Fruit fly (Drosophila melanogaster) whole organism, embryonic: ENCODE results near the gene jus.

Experiments
- Asciz ChIP-seq: fragments of 200-800 bp; sonication (Bioruptor generic); optimal IDR thresholded peaks from 2 replicates; lab custom pipeline; 2017; ENCODE audit warnings: missing biosample characterization, mild to moderate bottlenecking, missing genetic modification characterization, missing genetic modification reagents
- Blimp-1 ChIP-seq: fragments of 200-800 bp; sonication (Bioruptor generic); optimal IDR thresholded peaks from 3 replicates; lab custom pipeline; 2018; ENCODE audit warnings: missing biosample characterization, missing genetic modification characterization, mild to moderate bottlenecking, moderate library complexity, missing genetic modification reagents
- BtbVII ChIP-seq: fragments of 200-800 bp; sonication (Bioruptor generic); optimal IDR thresholded peaks from 3 replicates; lab custom pipeline; 2017; ENCODE audit warnings: missing biosample characterization, mild to moderate bottlenecking, missing genetic modification characterization
- Bteb2 ChIP-seq: fragments of 200-800 bp; sonication (Bioruptor generic); optimal IDR thresholded peaks from 2 replicates; lab custom pipeline; 2016; ENCODE audit warnings: missing biosample characterization, missing genetic modification characterization
- CG10431 ChIP-seq: fragments of 200-800 bp; sonication (Bioruptor generic); optimal IDR thresholded peaks from 3 replicates; lab custom pipeline; 2018; ENCODE audit warnings: missing biosample characterization, mild to moderate bottlenecking, missing genetic modification characterization
- CG11504 ChIP-seq: fragments of 200-800 bp; sonication (Bioruptor generic); optimal IDR thresholded peaks from 3 replicates; lab custom pipeline; 2019; ENCODE audit warnings: missing biosample characterization, mild to moderate bottlenecking, missing genetic modification characterization, moderate library complexity
- CG12219 ChIP-seq: fragments of 200-800 bp; sonication (Bioruptor generic); optimal IDR thresholded peaks from 3 replicates; lab custom pipeline; 2018; ENCODE audit warnings: missing biosample characterization, mild to moderate bottlenecking, missing genetic modification characterization
- CG13287 ChIP-seq: fragments of 200-800 bp; sonication (Bioruptor generic); IDR thresholded peaks from 2 replicates; pipeline ENCODE4 v1.3.6; 2022; ENCODE audit warnings: missing biosample characterization, missing genetic modification characterization; ENCODE audit not compliant: partially characterized antibody
- CG13775 ChIP-seq: fragments of 200-800 bp; sonication (Bioruptor generic); optimal IDR thresholded peaks from 3 replicates; lab custom pipeline; 2017; ENCODE audit warnings: missing biosample characterization, mild to moderate bottlenecking, missing genetic modification characterization
- CG15269 ChIP-seq: fragments of 200-800 bp; sonication (Bioruptor generic); optimal IDR thresholded peaks from 2 replicates; lab custom pipeline; 2018; ENCODE audit warnings: missing biosample characterization, mild to moderate bottlenecking, missing genetic modification characterization, moderate library complexity
- CG15601 ChIP-seq: fragments of 200-800 bp; sonication (Bioruptor generic); optimal IDR thresholded peaks from 3 replicates; lab custom pipeline; 2019; ENCODE audit warnings: missing biosample characterization, mild to moderate bottlenecking, missing genetic modification characterization, moderate library complexity
- CG1792 ChIP-seq: fragments of 200-800 bp; sonication (Bioruptor generic); optimal IDR thresholded peaks from 2 replicates; lab custom pipeline; 2016; ENCODE audit warnings: missing biosample characterization, missing genetic modification characterization
- CG18764 ChIP-seq: fragments of 200-800 bp; sonication (Bioruptor generic); optimal IDR thresholded peaks from 3 replicates; lab custom pipeline; 2016; ENCODE audit warnings: missing biosample characterization, missing genetic modification characterization
- CG30403 ChIP-seq: fragments of 200-800 bp; sonication (Bioruptor generic); optimal IDR thresholded peaks from 3 replicates; lab custom pipeline; 2016; ENCODE audit warnings: missing biosample characterization, missing genetic modification characterization
- CG3065 ChIP-seq: fragments of 200-800 bp; sonication (Bioruptor generic); optimal IDR thresholded peaks from 2 replicates; lab custom pipeline; 2016; ENCODE audit warnings: missing biosample characterization, missing genetic modification characterization
- CG3995 ChIP-seq: fragments of 200-800 bp; sonication (Bioruptor generic); optimal IDR thresholded peaks from 3 replicates; lab custom pipeline; 2016; ENCODE audit warnings: missing biosample characterization, missing genetic modification characterization
- CG42726 ChIP-seq: fragments of 200-800 bp; sonication (Bioruptor generic); IDR thresholded peaks from 2 replicates; pipeline ENCODE4 v1.3.6; 2022; ENCODE audit warnings: missing biosample characterization, missing genetic modification characterization; ENCODE audit not compliant: partially characterized antibody
- CG4360 ChIP-seq: fragments of 200-800 bp; sonication (Bioruptor generic); IDR thresholded peaks from 2 replicates; pipeline ENCODE4 v1.3.6; 2022; ENCODE audit warnings: missing biosample characterization, missing genetic modification characterization
- CG5180 ChIP-seq: fragments of 200-800 bp; sonication (Bioruptor generic); optimal IDR thresholded peaks from 3 replicates; lab custom pipeline; 2017; ENCODE audit warnings: missing biosample characterization, missing genetic modification characterization, mild to moderate bottlenecking, moderate library complexity, missing genetic modification reagents
- CG6654 ChIP-seq: fragments of 200-800 bp; sonication (Bioruptor generic); optimal IDR thresholded peaks from 2 replicates; lab custom pipeline; 2017; ENCODE audit warnings: missing biosample characterization, mild to moderate bottlenecking, missing genetic modification characterization
- CG6689 ChIP-seq: fragments of 200-800 bp; sonication (Bioruptor generic); IDR thresholded peaks from 2 replicates; pipeline ENCODE4 v1.3.6; 2022; ENCODE audit warnings: missing biosample characterization, missing genetic modification characterization
- CG6765 ChIP-seq: fragments of 200-800 bp; sonication (Bioruptor generic); optimal IDR thresholded peaks from 3 replicates; lab custom pipeline; 2017; ENCODE audit warnings: missing biosample characterization, mild to moderate bottlenecking, missing genetic modification characterization
- CG7271 ChIP-seq: fragments of 200-800 bp; sonication (Bioruptor generic); optimal IDR thresholded peaks from 2 replicates; lab custom pipeline; 2018; ENCODE audit warnings: missing biosample characterization, mild to moderate bottlenecking, missing genetic modification characterization, moderate library complexity
- Camta ChIP-seq: fragments of 200-800 bp; sonication (Bioruptor generic); optimal IDR thresholded peaks from 2 replicates; lab custom pipeline; 2016; ENCODE audit warnings: missing biosample characterization, missing genetic modification characterization
- Dp ChIP-seq: fragments of 200-800 bp; sonication (Bioruptor generic); optimal IDR thresholded peaks from 2 replicates; lab custom pipeline; 2018; ENCODE audit warnings: missing biosample characterization, mild to moderate bottlenecking, missing genetic modification characterization, moderate library complexity
- Fer3 ChIP-seq: fragments of 200-800 bp; sonication (Bioruptor generic); optimal IDR thresholded peaks from 2 replicates; lab custom pipeline; 2018; ENCODE audit warnings: missing biosample characterization, mild to moderate bottlenecking, missing genetic modification characterization, moderate library complexity
- GATAe ChIP-seq: fragments of 200-800 bp; sonication (Bioruptor generic); conservative IDR thresholded peaks from 2 replicates; pipeline ENCODE4 v1.3.6; 2022; ENCODE audit warnings: missing biosample characterization, missing genetic modification characterization
- HLH3B ChIP-seq: fragments of 200-800 bp; sonication (Bioruptor generic); IDR thresholded peaks from 2 replicates; pipeline ENCODE4 v1.3.6; 2022; ENCODE audit warnings: missing biosample characterization, missing genetic modification characterization
- Hr78 ChIP-seq, 2 experiments: fragments of 200-800 bp in 1 of 2; fragments of >200 bp in 1 of 2; sonication (Bioruptor generic) in 1 of 2; optimal IDR thresholded peaks; 2 replicates each; lab custom pipeline; 2017 to 2019; ENCODE audit warnings: missing biosample characterization in 2 of 2, missing genetic modification characterization in 2 of 2, mild to moderate bottlenecking in 1 of 2, moderate library complexity in 1 of 2
- Kr ChIP-seq: fragments of 200-800 bp; sonication (Bioruptor generic); optimal IDR thresholded peaks from 2 replicates; lab custom pipeline; 2017; ENCODE audit warnings: missing biosample characterization, mild to moderate bottlenecking, missing genetic modification characterization
- Rx ChIP-seq: fragments of 200-800 bp; sonication (Bioruptor generic); IDR thresholded peaks from 2 replicates; pipeline ENCODE4 v1.3.6; 2022; ENCODE audit warnings: missing biosample characterization, missing genetic modification characterization
- Sox100B ChIP-seq: fragments of 200-800 bp; sonication (Bioruptor generic); optimal IDR thresholded peaks from 3 replicates; lab custom pipeline; 2018; ENCODE audit warnings: missing biosample characterization, mild to moderate bottlenecking, missing genetic modification characterization
- Ssrp ChIP-seq: fragments of 200-800 bp; sonication (Bioruptor generic); optimal IDR thresholded peaks from 2 replicates; lab custom pipeline; 2018; ENCODE audit warnings: missing biosample characterization, mild to moderate bottlenecking, missing genetic modification characterization, moderate library complexity
- Xrp1 ChIP-seq: fragments of 200-800 bp; sonication (Bioruptor generic); IDR thresholded peaks from 2 replicates; pipeline ENCODE4 v1.3.6; 2022; ENCODE audit warnings: missing biosample characterization, missing genetic modification characterization
- bigmax ChIP-seq: fragments of 200-800 bp; sonication (Bioruptor generic); optimal IDR thresholded peaks from 2 replicates; lab custom pipeline; 2018; ENCODE audit warnings: missing biosample characterization, mild to moderate bottlenecking, missing genetic modification characterization
- cad ChIP-seq: fragments of >200 bp; optimal IDR thresholded peaks from 2 replicates; lab custom pipeline; 2017; ENCODE audit warnings: missing biosample characterization, missing genetic modification characterization
- crol ChIP-seq: fragments of 200-800 bp; sonication (Bioruptor generic); IDR thresholded peaks from 2 replicates; pipeline ENCODE4 v1.3.6; 2022; ENCODE audit warnings: missing biosample characterization, missing genetic modification characterization
- crp ChIP-seq, 2 experiments: fragments of 200-800 bp; sonication (Bioruptor generic); optimal IDR thresholded peaks; 2 replicates in 1 of 2; 3 replicates in 1 of 2; lab custom pipeline; 2017; ENCODE audit warnings: missing biosample characterization in 2 of 2, missing genetic modification characterization in 2 of 2, mild to moderate bottlenecking in 1 of 2, moderate library complexity in 1 of 2
- dan ChIP-seq: fragments of 200-800 bp; sonication (Bioruptor generic); IDR thresholded peaks from 2 replicates; pipeline ENCODE4 v1.3.6; 2022; ENCODE audit warnings: missing biosample characterization, missing genetic modification characterization
- danr ChIP-seq: fragments of 200-800 bp; sonication (Bioruptor generic); IDR thresholded peaks from 2 replicates; pipeline ENCODE4 v1.3.6; 2022; ENCODE audit warnings: missing biosample characterization, missing genetic modification characterization
- fru ChIP-seq: fragments of >200 bp; optimal IDR thresholded peaks from 2 replicates; lab custom pipeline; 2017
- gro ChIP-seq: fragments of 200-800 bp; sonication (Bioruptor generic); optimal IDR thresholded peaks from 2 replicates; lab custom pipeline; 2016; ENCODE audit warnings: missing biosample characterization, missing genetic modification characterization
- h ChIP-seq: fragments of >200 bp; optimal IDR thresholded peaks from 2 replicates; lab custom pipeline; 2017
- ken ChIP-seq: fragments of 200-800 bp; sonication (Bioruptor generic); IDR thresholded peaks from 3 replicates; pipeline ENCODE4 v1.3.6; 2022; ENCODE audit warnings: missing biosample characterization, missing genetic modification characterization
- nerfin-2 ChIP-seq: fragments of 200-800 bp; sonication (Bioruptor generic); IDR thresholded peaks from 2 replicates; pipeline ENCODE4 v1.3.6; 2022; ENCODE audit warnings: missing biosample characterization, missing genetic modification characterization; ENCODE audit not compliant: partially characterized antibody
- pb ChIP-seq: fragments of 200-800 bp; sonication (Bioruptor generic); optimal IDR thresholded peaks from 3 replicates; lab custom pipeline; 2016; ENCODE audit warnings: missing biosample characterization, missing genetic modification characterization
- slou ChIP-seq: fragments of 200-800 bp; sonication (Bioruptor generic); optimal IDR thresholded peaks from 3 replicates; lab custom pipeline; 2016; ENCODE audit warnings: missing biosample characterization, missing genetic modification characterization
- sqz ChIP-seq: fragments of 200-800 bp; sonication (Bioruptor generic); optimal IDR thresholded peaks from 3 replicates; lab custom pipeline; 2018; ENCODE audit warnings: missing biosample characterization, mild to moderate bottlenecking, missing genetic modification characterization
- stc ChIP-seq: fragments of 200-800 bp; sonication (Bioruptor generic); IDR thresholded peaks from 2 replicates; pipeline ENCODE4 v1.3.6; 2022; ENCODE audit warnings: missing biosample characterization, missing genetic modification characterization
- tgo ChIP-seq: fragments of 200-800 bp; sonication (Bioruptor generic); IDR thresholded peaks from 3 replicates; pipeline ENCODE4 v1.3.6; 2022; ENCODE audit warnings: missing biosample characterization, missing genetic modification characterization
- tio ChIP-seq: fragments of 200-800 bp; sonication (Bioruptor generic); optimal IDR thresholded peaks from 2 replicates; lab custom pipeline; 2017; ENCODE audit warnings: missing biosample characterization, missing genetic modification characterization, inconsistent platforms
- tx ChIP-seq: fragments of 200-800 bp; sonication (Bioruptor generic); optimal IDR thresholded peaks from 2 replicates; lab custom pipeline; 2016; ENCODE audit warnings: missing biosample characterization, missing genetic modification characterization

The jus gene

dm6 chr3R:29124128-29124527, 70.7 kb downstream of the jus start (continued):
- TF ChIP-seq pb: peak; percentile 64
- TF ChIP-seq Xrp1 (GFP tag; lab: Robert Waterston, UW): peak; percentile 85
- no peak for TF ChIP-seq CG6654
- no peak for TF ChIP-seq CG42726 (GFP tag; lab: Robert Waterston, UW)
- TF ChIP-seq sqz (GFP tag; lab: Kevin White, UChicago): no peak
- peak; percentile 24 for TF ChIP-seq slou (GFP tag; lab: Kevin White, UChicago)
- peak; percentile 38 for TF ChIP-seq Camta
- TF ChIP-seq h (lab: Kevin White, UChicago): no peak
- TF ChIP-seq Fer3 (tag; lab: Kevin White, UChicago): peak; percentile 69
- peak; percentile 54; the same call in 1 of the 2 replicates for TF ChIP-seq GATAe (GFP tag; lab: Robert Waterston, UW)
- TF ChIP-seq CG11504 (tag; lab: Kevin White, UChicago): no peak
- no peak for TF ChIP-seq CG1792 (GFP tag; lab: Kevin White, UChicago)
- TF ChIP-seq tx: peak; percentile 10
- TF ChIP-seq Hr78 (GFP tag; optimal IDR thresholded peaks at IDR 0.05; lab: Kevin White, UChicago): no peak
- no peak for TF ChIP-seq Asciz (GFP tag; lab: Kevin White, UChicago)
- peak; percentile 35 for TF ChIP-seq gro (GFP tag; lab: Kevin White, UChicago)
- peak; percentile 30 for TF ChIP-seq BtbVII (GFP tag; lab: Kevin White, UChicago)
- TF ChIP-seq fru (lab: Kevin White, UChicago): no peak
- TF ChIP-seq danr (GFP tag; lab: Robert Waterston, UW): no peak; the same call in 1 of the 2 replicates
- no peak for TF ChIP-seq CG6765
- TF ChIP-seq tio (GFP tag; lab: Kevin White, UChicago): no peak
- TF ChIP-seq ken (GFP tag; lab: Robert Waterston, UW): peak; percentile 87
- peak; percentile 73 for TF ChIP-seq tgo (GFP tag; lab: Robert Waterston, UW)
- no peak for TF ChIP-seq crp (GFP tag; optimal IDR thresholded peaks at IDR 0.05; lab: Kevin White, UChicago)
- TF ChIP-seq bigmax (GFP tag; lab: Kevin White, UChicago): no peak
- TF ChIP-seq CG10431 (GFP tag; lab: Kevin White, UChicago): no peak
- peak; percentile 66 for TF ChIP-seq dan (GFP tag; lab: Robert Waterston, UW)
- peak; percentile 19 for TF ChIP-seq CG15601
- TF ChIP-seq HLH3B (GFP tag; lab: Robert Waterston, UW): peak; percentile 76
- no peak for TF ChIP-seq crol
- peak; percentile 87 for TF ChIP-seq CG6689 (GFP tag; lab: Robert Waterston, UW)
- TF ChIP-seq Kr (GFP tag; lab: Kevin White, UChicago): no peak
- TF ChIP-seq CG18764 (GFP tag; lab: Kevin White, UChicago): peak; percentile 26
- TF ChIP-seq CG13287: no peak
- TF ChIP-seq Ssrp: peak; percentile 41
- TF ChIP-seq CG12219 (GFP tag; lab: Kevin White, UChicago): peak; percentile 65
- peak; percentile 43 for TF ChIP-seq CG13775 (GFP tag; lab: Kevin White, UChicago)
- TF ChIP-seq CG7271 (tag; lab: Kevin White, UChicago): no peak
- no peak for TF ChIP-seq Bteb2 (GFP tag; lab: Kevin White, UChicago)
- TF ChIP-seq CG5180 (GFP tag; lab: Kevin White, UChicago): no peak
- peak; percentile 25 for TF ChIP-seq CG3995 (GFP tag; lab: Kevin White, UChicago)
- peak; percentile 69 for TF ChIP-seq CG30403 (GFP tag; lab: Kevin White, UChicago)
- no peak for TF ChIP-seq cad (GFP tag; lab: Kevin White, UChicago)
- TF ChIP-seq Sox100B: peak; percentile 24
- peak; percentile 56 for TF ChIP-seq Rx (GFP tag; lab: Robert Waterston, UW)
- peak; percentile 70 for TF ChIP-seq CG15269 (tag; lab: Kevin White, UChicago)
- TF ChIP-seq nerfin-2 (GFP tag; lab: Robert Waterston, UW): no peak
- TF ChIP-seq CG3065: no peak
- TF ChIP-seq stc (GFP tag; lab: Robert Waterston, UW): peak; percentile 72
- TF ChIP-seq Dp (GFP tag; lab: Kevin White, UChicago): no peak
- TF ChIP-seq CG4360 (GFP tag; lab: Robert Waterston, UW): no peak
- no peak for TF ChIP-seq Blimp-1 (GFP tag; lab: Kevin White, UChicago)
